Fruit fly (Drosophila melanogaster) whole organism, embryonic: ENCODE data around the gene wit.

Experiments used
- Ada2b ChIP-seq: fragments of 200-800 bp; sonication (Bioruptor generic); IDR thresholded peaks from 2 replicates; pipeline ENCODE4 v1.3.6; 2022; ENCODE audit warnings: missing biosample characterization, missing genetic modification characterization
- CG10543 ChIP-seq: fragments of 200-800 bp; sonication (Bioruptor generic); optimal IDR thresholded peaks from 3 replicates; lab custom pipeline; 2017; ENCODE audit warnings: missing biosample characterization, mild to moderate bottlenecking, missing genetic modification characterization, moderate library complexity
- CG12942 ChIP-seq: fragments of 200-800 bp; sonication (Bioruptor generic); optimal IDR thresholded peaks from 3 replicates; lab custom pipeline; 2016; ENCODE audit warnings: missing biosample characterization, missing genetic modification characterization
- CG13296 ChIP-seq: fragments of 200-800 bp; sonication (Bioruptor generic); optimal IDR thresholded peaks from 3 replicates; lab custom pipeline; 2018; ENCODE audit warnings: missing biosample characterization, mild to moderate bottlenecking, missing genetic modification characterization
- CG13424 ChIP-seq: fragments of 200-800 bp; sonication (Bioruptor generic); optimal IDR thresholded peaks from 2 replicates; lab custom pipeline; 2019; ENCODE audit warnings: missing biosample characterization, mild to moderate bottlenecking, missing genetic modification characterization, moderate library complexity
- CG14667 ChIP-seq: fragments of 200-800 bp; sonication (Bioruptor generic); IDR thresholded peaks from 2 replicates; pipeline ENCODE4 v1.3.6; 2022; ENCODE audit warnings: missing biosample characterization, missing genetic modification characterization
- CG14860 ChIP-seq: fragments of 200-800 bp; sonication (Bioruptor generic); IDR thresholded peaks from 3 replicates; pipeline ENCODE4 v1.3.6; 2022; ENCODE audit warnings: missing biosample characterization, missing genetic modification characterization; ENCODE audit not compliant: partially characterized antibody
- CG16813 ChIP-seq: fragments of 200-800 bp; sonication (Bioruptor generic); IDR thresholded peaks from 3 replicates; pipeline ENCODE4 v1.3.6; 2022; ENCODE audit warnings: missing biosample characterization, missing genetic modification characterization; ENCODE audit not compliant: partially characterized antibody
- CG18619 ChIP-seq: fragments of 200-800 bp; sonication (Bioruptor generic); optimal IDR thresholded peaks from 3 replicates; lab custom pipeline; 2017; ENCODE audit warnings: missing biosample characterization, mild to moderate bottlenecking, missing genetic modification characterization
- CG30020 ChIP-seq: fragments of 200-800 bp; optimal IDR thresholded peaks from 2 replicates; lab custom pipeline; 2019; ENCODE audit warnings: missing biosample characterization, mild to moderate bottlenecking, missing genetic modification characterization, moderate library complexity
- CG32532 ChIP-seq: fragments of 200-800 bp; sonication (Bioruptor generic); IDR thresholded peaks from 2 replicates; pipeline ENCODE4 v1.3.6; 2022; ENCODE audit warnings: missing biosample characterization, missing genetic modification characterization
- CG3847 ChIP-seq: fragments of 200-800 bp; sonication (Bioruptor generic); IDR thresholded peaks from 2 replicates; pipeline ENCODE4 v1.3.6; 2022; ENCODE audit warnings: missing biosample characterization, missing genetic modification characterization
- CG4282 ChIP-seq: fragments of 200-800 bp; sonication (Bioruptor generic); optimal IDR thresholded peaks from 2 replicates; lab custom pipeline; 2016; ENCODE audit warnings: missing biosample characterization, missing genetic modification characterization
- CG4328 ChIP-seq: fragments of 200-800 bp; sonication (Bioruptor generic); optimal IDR thresholded peaks from 3 replicates; lab custom pipeline; 2017; ENCODE audit warnings: missing biosample characterization, missing genetic modification reagents, missing genetic modification characterization
- CG4424 ChIP-seq: fragments of 200-800 bp; sonication (Bioruptor generic); optimal IDR thresholded peaks from 3 replicates; lab custom pipeline; 2016; ENCODE audit warnings: missing biosample characterization, missing genetic modification characterization
- CG4617 ChIP-seq: fragments of 200-800 bp; sonication (Bioruptor generic); optimal IDR thresholded peaks from 3 replicates; lab custom pipeline; 2016; ENCODE audit warnings: missing biosample characterization, missing genetic modification characterization, borderline replicate concordance
- CG4820 ChIP-seq: fragments of 200-800 bp; sonication (Bioruptor generic); optimal IDR thresholded peaks from 3 replicates; lab custom pipeline; 2016; ENCODE audit warnings: missing biosample characterization, missing genetic modification characterization
- CG6765 ChIP-seq: fragments of 200-800 bp; sonication (Bioruptor generic); optimal IDR thresholded peaks from 3 replicates; lab custom pipeline; 2017; ENCODE audit warnings: missing biosample characterization, mild to moderate bottlenecking, missing genetic modification characterization
- CG7839 ChIP-seq: fragments of 200-800 bp; sonication (Bioruptor generic); optimal IDR thresholded peaks from 3 replicates; lab custom pipeline; 2018; ENCODE audit warnings: missing biosample characterization, mild to moderate bottlenecking, missing genetic modification characterization, moderate library complexity
- CG8478 ChIP-seq: fragments of >200 bp; optimal IDR thresholded peaks from 2 replicates; lab custom pipeline; 2018
- CG9876 ChIP-seq: fragments of 200-800 bp; sonication (Bioruptor generic); optimal IDR thresholded peaks from 2 replicates; lab custom pipeline; 2016; ENCODE audit warnings: missing biosample characterization, missing genetic modification characterization
- Dad ChIP-seq: fragments of 200-800 bp; sonication (Bioruptor generic); optimal IDR thresholded peaks from 3 replicates; lab custom pipeline; 2016; ENCODE audit warnings: missing biosample characterization, missing genetic modification characterization
- Dip2 ChIP-seq: fragments of 200-800 bp; sonication (Bioruptor generic); IDR thresholded peaks from 2 replicates; pipeline ENCODE4 v1.3.6; 2022; ENCODE audit warnings: missing biosample characterization, missing genetic modification characterization
- E2f2 ChIP-seq: fragments of 200-800 bp; sonication (Bioruptor generic); IDR thresholded peaks from 2 replicates; pipeline ENCODE4 v1.3.6; 2022; ENCODE audit warnings: missing biosample characterization, missing genetic modification characterization
- H2.0 ChIP-seq: fragments of 200-800 bp; sonication (Bioruptor generic); IDR thresholded peaks from 2 replicates; pipeline ENCODE4 v1.3.6; 2022; ENCODE audit warnings: missing biosample characterization, missing genetic modification characterization
- Meics ChIP-seq: fragments of 200-800 bp; sonication (Bioruptor generic); optimal IDR thresholded peaks from 2 replicates; lab custom pipeline; 2017; ENCODE audit warnings: missing biosample characterization, mild to moderate bottlenecking, missing genetic modification characterization
- NFAT ChIP-seq: fragments of 200-800 bp; sonication (Bioruptor generic); IDR thresholded peaks from 2 replicates; pipeline ENCODE4 v1.3.6; 2022; ENCODE audit warnings: missing biosample characterization, missing genetic modification characterization
- Ssrp ChIP-seq: fragments of 200-800 bp; sonication (Bioruptor generic); optimal IDR thresholded peaks from 2 replicates; lab custom pipeline; 2018; ENCODE audit warnings: missing biosample characterization, mild to moderate bottlenecking, missing genetic modification characterization, moderate library complexity
- ab ChIP-seq: fragments of 200-800 bp; sonication (Bioruptor generic); optimal IDR thresholded peaks from 2 replicates; lab custom pipeline; 2016; ENCODE audit warnings: missing biosample characterization, missing genetic modification characterization
- ap ChIP-seq: fragments of 200-800 bp; sonication (Bioruptor generic); IDR thresholded peaks from 2 replicates; pipeline ENCODE4 v1.3.6; 2022; ENCODE audit warnings: missing biosample characterization, missing genetic modification characterization
- ase ChIP-seq: fragments of 200-800 bp; sonication (Bioruptor generic); IDR thresholded peaks from 3 replicates; pipeline ENCODE4 v1.3.6; 2022; ENCODE audit warnings: missing biosample characterization, missing genetic modification characterization
- bbx ChIP-seq: fragments of 200-800 bp; sonication (Bioruptor generic); IDR thresholded peaks from 2 replicates; pipeline ENCODE4 v1.3.6; 2022; ENCODE audit warnings: missing biosample characterization, missing genetic modification characterization; ENCODE audit not compliant: partially characterized antibody
- dan ChIP-seq: fragments of 200-800 bp; sonication (Bioruptor generic); IDR thresholded peaks from 2 replicates; pipeline ENCODE4 v1.3.6; 2022; ENCODE audit warnings: missing biosample characterization, missing genetic modification characterization
- danr ChIP-seq: fragments of 200-800 bp; sonication (Bioruptor generic); IDR thresholded peaks from 2 replicates; pipeline ENCODE4 v1.3.6; 2022; ENCODE audit warnings: missing biosample characterization, missing genetic modification characterization
- dimm ChIP-seq: fragments of 200-800 bp; sonication (Bioruptor generic); IDR thresholded peaks from 2 replicates; pipeline ENCODE4 v1.3.6; 2022; ENCODE audit warnings: missing biosample characterization, missing genetic modification characterization
- eve ChIP-seq, 2 experiments: fragments of >200 bp; optimal IDR thresholded peaks; 2 replicates each; lab custom pipeline; 2017; ENCODE audit warnings: missing biosample characterization in 2 of 2, missing genetic modification characterization in 2 of 2
- insv ChIP-seq, 2 experiments: fragments of 200-800 bp; sonication (Bioruptor generic); optimal IDR thresholded peaks; 3 replicates each; lab custom pipeline; 2016 to 2018; ENCODE audit warnings: missing biosample characterization in 2 of 2, missing genetic modification characterization in 2 of 2
- knrl ChIP-seq: fragments of 200-800 bp; sonication (Bioruptor generic); IDR thresholded peaks from 3 replicates; pipeline ENCODE4 v1.3.6; 2022; ENCODE audit warnings: missing biosample characterization, missing genetic modification characterization; ENCODE audit not compliant: partially characterized antibody
- maf-S ChIP-seq: fragments of 200-800 bp; sonication (Bioruptor generic); optimal IDR thresholded peaks from 2 replicates; lab custom pipeline; 2016; ENCODE audit warnings: missing biosample characterization, missing genetic modification characterization
- mirr ChIP-seq: fragments of 200-800 bp; sonication (Bioruptor generic); optimal IDR thresholded peaks from 3 replicates; lab custom pipeline; 2018; ENCODE audit warnings: missing biosample characterization, mild to moderate bottlenecking, missing genetic modification characterization
- nau ChIP-seq: fragments of 200-800 bp; sonication (Bioruptor generic); optimal IDR thresholded peaks from 3 replicates; lab custom pipeline; 2017; ENCODE audit warnings: missing biosample characterization, mild to moderate bottlenecking, missing genetic modification characterization, missing genetic modification reagents
- nerfin-2 ChIP-seq: fragments of 200-800 bp; sonication (Bioruptor generic); IDR thresholded peaks from 2 replicates; pipeline ENCODE4 v1.3.6; 2022; ENCODE audit warnings: missing biosample characterization, missing genetic modification characterization; ENCODE audit not compliant: partially characterized antibody
- p53 ChIP-seq: fragments of 200-800 bp; sonication (Bioruptor generic); optimal IDR thresholded peaks from 2 replicates; lab custom pipeline; 2016; ENCODE audit warnings: missing biosample characterization, missing genetic modification characterization
- peb ChIP-seq: fragments of 200-800 bp; sonication (Bioruptor generic); IDR thresholded peaks from 2 replicates; pipeline ENCODE4 v1.3.6; 2022; ENCODE audit warnings: missing biosample characterization, missing genetic modification characterization
- scrt ChIP-seq: fragments of 200-800 bp; sonication (Bioruptor generic); optimal IDR thresholded peaks from 2 replicates; lab custom pipeline; 2018; ENCODE audit warnings: missing biosample characterization, mild to moderate bottlenecking, missing genetic modification characterization, moderate library complexity
- seq ChIP-seq: fragments of 200-800 bp; sonication (Bioruptor generic); IDR thresholded peaks from 2 replicates; pipeline ENCODE4 v1.3.6; 2022; ENCODE audit warnings: missing biosample characterization, missing genetic modification characterization
- slou ChIP-seq: fragments of 200-800 bp; sonication (Bioruptor generic); optimal IDR thresholded peaks from 3 replicates; lab custom pipeline; 2016; ENCODE audit warnings: missing biosample characterization, missing genetic modification characterization
- sna ChIP-seq: fragments of 200-800 bp; sonication (Bioruptor generic); IDR thresholded peaks from 2 replicates; pipeline ENCODE4 v1.3.6; 2022; ENCODE audit warnings: missing biosample characterization, missing genetic modification characterization; ENCODE audit not compliant: partially characterized antibody
- trem ChIP-seq: fragments of 200-800 bp; optimal IDR thresholded peaks from 3 replicates; lab custom pipeline; 2019; ENCODE audit warnings: missing biosample characterization, mild to moderate bottlenecking, missing genetic modification characterization, moderate library complexity
- ttk ChIP-seq: fragments of 200-800 bp; sonication (Bioruptor generic); IDR thresholded peaks from 2 replicates; pipeline ENCODE4 v2.1.2; 2022; ENCODE audit warnings: missing biosample characterization, missing genetic modification characterization
- tup ChIP-seq: fragments of 200-800 bp; sonication (Bioruptor generic); optimal IDR thresholded peaks from 2 replicates; lab custom pipeline; 2016; ENCODE audit warnings: missing biosample characterization, mild to moderate bottlenecking, missing genetic modification characterization, moderate library complexity

wit gene

DNA sequence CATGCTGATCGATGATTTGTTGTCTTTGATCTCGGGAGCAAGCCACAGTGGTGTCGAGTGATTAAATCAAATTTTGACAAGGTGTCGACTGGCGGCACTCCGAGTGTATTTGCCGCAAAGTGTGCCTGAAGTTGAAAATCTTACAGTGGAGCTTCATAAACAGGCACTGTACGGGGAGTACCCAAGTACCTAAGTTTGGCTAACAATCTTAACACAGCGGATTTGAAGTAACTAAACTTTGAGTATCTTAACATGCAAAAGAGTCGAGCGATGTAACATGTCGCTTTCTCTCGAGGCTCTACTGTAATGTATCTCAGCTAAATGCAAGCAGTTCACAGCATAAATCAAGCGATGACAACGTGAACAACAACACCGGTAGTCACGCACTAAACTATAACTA lies 54.8 kb downstream of the wit start (continued):
- TF ChIP-seq nerfin-2 (GFP tag; lab: Robert Waterston, UW) = no peak
- TF ChIP-seq ase (GFP tag; lab: Robert Waterston, UW) = peak; percentile 58; the same call in 1 of the 3 replicates
- TF ChIP-seq knrl (GFP tag; lab: Robert Waterston, UW) = no peak
- peak; percentile 57 for TF ChIP-seq peb
- no peak for TF ChIP-seq Meics (GFP tag; lab: Kevin White, UChicago)
- TF ChIP-seq mirr = no peak
- no peak for TF ChIP-seq CG4328
- TF ChIP-seq CG13296 (GFP tag; lab: Kevin White, UChicago) = no peak
- no peak for TF ChIP-seq slou (GFP tag; lab: Kevin White, UChicago)
- 0 out of 2 replicates have a peak, but pooled peaks have one; percentile 31 for TF ChIP-seq NFAT (GFP tag; lab: Robert Waterston, UW)
- peak; percentile 52; the same call in 1 of the 2 replicates for TF ChIP-seq CG14667 (GFP tag; lab: Robert Waterston, UW)
- no peak for TF ChIP-seq CG10543 (GFP tag; lab: Kevin White, UChicago)
- no peak for TF ChIP-seq Dip2 (GFP tag; lab: Robert Waterston, UW)
- TF ChIP-seq E2f2 (GFP tag; lab: Robert Waterston, UW) = peak; percentile 18; the same call in 1 of the 2 replicates
- peak; percentile 73 for TF ChIP-seq Ssrp (tag; lab: Kevin White, UChicago)
- peak; percentile 47; the same call in 1 of the 2 replicates for TF ChIP-seq ap
- no peak for TF ChIP-seq dimm (GFP tag; lab: Robert Waterston, UW)
- TF ChIP-seq nau (GFP tag; lab: Kevin White, UChicago) = no peak
- peak; percentile 60 for TF ChIP-seq trem
- no peak for TF ChIP-seq CG6765
- TF ChIP-seq Dad (GFP tag; lab: Kevin White, UChicago) = peak; percentile 47
- no peak for TF ChIP-seq CG14860 (GFP tag; lab: Robert Waterston, UW)
- TF ChIP-seq scrt (GFP tag; lab: Kevin White, UChicago) = peak; percentile 23
- peak; percentile 70 for TF ChIP-seq H2.0 (GFP tag; lab: Robert Waterston, UW)
- TF ChIP-seq CG8478 (lab: Kevin White, UChicago) = no peak
- TF ChIP-seq sna = no peak
- no peak for TF ChIP-seq CG30020 (tag; lab: Kevin White, UChicago)
- peak; percentile 39; the same call in 1 of the 2 replicates for TF ChIP-seq CG3847 (GFP tag; lab: Robert Waterston, UW)
- TF ChIP-seq maf-S (GFP tag; lab: Kevin White, UChicago) = no peak
- TF ChIP-seq CG13424 = peak; percentile 63
- TF ChIP-seq CG12942 (GFP tag; lab: Kevin White, UChicago) = peak; percentile 30
- peak; percentile 70 for TF ChIP-seq CG7839
- no peak for TF ChIP-seq CG16813
- peak; percentile 61 for TF ChIP-seq Ada2b
- peak; percentile 58 for TF ChIP-seq ttk (GFP tag; lab: Robert Waterston, UW)
- peak; percentile 0 for TF ChIP-seq p53 (GFP tag; lab: Kevin White, UChicago)
- TF ChIP-seq CG4617 (GFP tag; lab: Kevin White, UChicago) = peak; percentile 16
- peak; percentile 74 for TF ChIP-seq CG4424 (GFP tag; lab: Kevin White, UChicago)
- peak; percentile 56; the same call in 1 of the 2 replicates for TF ChIP-seq danr
- peak; percentile 1 for TF ChIP-seq tup (GFP tag; lab: Kevin White, UChicago)
- TF ChIP-seq CG18619 (GFP tag; lab: Kevin White, UChicago) = peak; percentile 35
- TF ChIP-seq insv (GFP tag; optimal IDR thresholded peaks at IDR 0.05; lab: Kevin White, UChicago) = no peak
- TF ChIP-seq dan = peak; percentile 78
- no peak for TF ChIP-seq bbx (GFP tag; lab: Robert Waterston, UW)
- peak; percentile 66 for TF ChIP-seq CG4820 (GFP tag; lab: Kevin White, UChicago)
- TF ChIP-seq CG4282 = no peak
- 0 out of 2 replicates have a peak, but pooled peaks have one; percentile 19 for TF ChIP-seq CG32532 (GFP tag; lab: Robert Waterston, UW)
- no peak for TF ChIP-seq ab (GFP tag; lab: Kevin White, UChicago)
- TF ChIP-seq CG9876 (GFP tag; lab: Kevin White, UChicago) = no peak
- no peak for TF ChIP-seq eve (GFP tag; optimal IDR thresholded peaks at IDR 0.05; lab: Kevin White, UChicago)
- no peak for TF ChIP-seq seq (GFP tag; lab: Robert Waterston, UW)
